Worm (Caenorhabditis elegans) whole organism, L3 larva: ENCODE measurements around the gene cchl-1.

Experiments used
- R02D3.7 ChIP-seq: fragments of 150-350 bp; optimal IDR thresholded peaks from 2 replicates; lab custom pipeline; 2014; ENCODE audit warnings: missing biosample characterization, missing genetic modification characterization
- ZK546.5 ChIP-seq: sonication (generic microtip); optimal IDR thresholded peaks from 2 replicates; lab custom pipeline; 2017; ENCODE audit warnings: missing biosample characterization, missing genetic modification characterization
- aly-2 ChIP-seq: fragments of 150-350 bp; optimal IDR thresholded peaks from 2 replicates; lab custom pipeline; 2014; ENCODE audit warnings: missing biosample characterization, missing genetic modification characterization
- ama-1 ChIP-seq: fragments of 150-350 bp; optimal IDR thresholded peaks from 2 replicates; lab custom pipeline; 2018
- ceh-16 ChIP-seq: sonication (generic microtip); optimal IDR thresholded peaks from 2 replicates; lab custom pipeline; 2017; ENCODE audit warnings: missing biosample characterization, missing genetic modification characterization
- ceh-82 ChIP-seq: fragments of 150-350 bp; optimal IDR thresholded peaks from 2 replicates; lab custom pipeline; 2014; ENCODE audit warnings: missing biosample characterization, missing genetic modification characterization
- daf-12 ChIP-seq: fragments of 150-350 bp; optimal IDR thresholded peaks from 2 replicates; lab custom pipeline; 2014; ENCODE audit warnings: missing biosample characterization, missing genetic modification reagents, missing genetic modification characterization
- egl-27 ChIP-seq: sonication (generic microtip); optimal IDR thresholded peaks from 4 replicates; lab custom pipeline; 2017; ENCODE audit warnings: missing biosample characterization, missing genetic modification reagents, missing genetic modification characterization
- egl-5 ChIP-seq: fragments of 150-350 bp; optimal IDR thresholded peaks from 2 replicates; lab custom pipeline; 2017; ENCODE audit warnings: missing biosample characterization, missing genetic modification reagents, missing genetic modification characterization, inconsistent platforms
- elt-1 ChIP-seq: fragments of 150-350 bp; optimal IDR thresholded peaks from 2 replicates; lab custom pipeline; 2014; ENCODE audit warnings: missing biosample characterization, missing genetic modification characterization
- elt-2 ChIP-seq: sonication (generic microtip); optimal IDR thresholded peaks from 2 replicates; lab custom pipeline; 2016; ENCODE audit warnings: missing genetic modification reagents, mild to moderate bottlenecking, missing genetic modification characterization, missing compliant biosample characterization
- elt-3 ChIP-seq, 3 experiments: fragments of 150-350 bp in 1 of 3; sonication (generic microtip) in 2 of 3; optimal IDR thresholded peaks; 2 replicates in 2 of 3; 4 replicates in 1 of 3; lab custom pipeline; 2014 to 2017; ENCODE audit warnings: missing biosample characterization in 3 of 3, missing genetic modification characterization in 3 of 3
- fkh-10 ChIP-seq: sonication (generic microtip); optimal IDR thresholded peaks from 2 replicates; lab custom pipeline; 2017; ENCODE audit warnings: missing biosample characterization, missing genetic modification reagents, missing genetic modification characterization
- fkh-2 ChIP-seq: fragments of 150-350 bp; optimal IDR thresholded peaks from 2 replicates; lab custom pipeline; 2014; ENCODE audit warnings: missing biosample characterization, missing genetic modification reagents, missing genetic modification characterization
- fos-1 ChIP-seq: fragments of 150-350 bp; optimal IDR thresholded peaks from 2 replicates; lab custom pipeline; 2014; ENCODE audit warnings: missing biosample characterization, missing genetic modification characterization
- hmg-11 ChIP-seq: sonication (generic microtip); optimal IDR thresholded peaks from 2 replicates; lab custom pipeline; 2016; ENCODE audit warnings: missing genetic modification characterization, missing compliant biosample characterization
- jun-1 ChIP-seq: fragments of 150-350 bp; optimal IDR thresholded peaks from 2 replicates; lab custom pipeline; 2014; ENCODE audit warnings: missing biosample characterization, missing genetic modification reagents, missing genetic modification characterization
- lin-15B ChIP-seq: fragments of 150-350 bp; optimal IDR thresholded peaks from 2 replicates; lab custom pipeline; 2014; ENCODE audit warnings: missing biosample characterization, missing genetic modification characterization
- mdl-1 ChIP-seq: fragments of 150-350 bp; optimal IDR thresholded peaks from 2 replicates; lab custom pipeline; 2014; ENCODE audit warnings: missing biosample characterization, missing genetic modification characterization
- mml-1 ChIP-seq: fragments of 150-350 bp; sonication (generic microtip); optimal IDR thresholded peaks from 3 replicates; lab custom pipeline; 2014; ENCODE audit warnings: missing biosample characterization, missing genetic modification characterization
- nhr-11 ChIP-seq: fragments of 150-350 bp; optimal IDR thresholded peaks from 2 replicates; lab custom pipeline; 2014; ENCODE audit warnings: missing biosample characterization, missing genetic modification characterization
- nhr-12 ChIP-seq: fragments of 150-350 bp; optimal IDR thresholded peaks from 2 replicates; lab custom pipeline; 2014; ENCODE audit warnings: missing biosample characterization, missing genetic modification characterization
- nhr-23 ChIP-seq: fragments of 150-350 bp; optimal IDR thresholded peaks from 2 replicates; lab custom pipeline; 2014; ENCODE audit warnings: missing biosample characterization, missing genetic modification reagents, missing genetic modification characterization
- nhr-237 ChIP-seq: fragments of 150-350 bp; optimal IDR thresholded peaks from 2 replicates; lab custom pipeline; 2014; ENCODE audit warnings: missing biosample characterization, missing genetic modification characterization
- nhr-25 ChIP-seq: sonication (generic microtip); optimal IDR thresholded peaks from 2 replicates; lab custom pipeline; 2017; ENCODE audit warnings: missing biosample characterization, missing genetic modification characterization
- nhr-28 ChIP-seq: fragments of 150-350 bp; optimal IDR thresholded peaks from 2 replicates; lab custom pipeline; 2014; ENCODE audit warnings: missing biosample characterization, missing genetic modification characterization
- nhr-67 ChIP-seq: fragments of 150-350 bp; optimal IDR thresholded peaks from 2 replicates; lab custom pipeline; 2014; ENCODE audit warnings: missing biosample characterization, missing genetic modification characterization
- nhr-76 ChIP-seq: fragments of 150-350 bp; sonication (generic microtip); optimal IDR thresholded peaks from 5 replicates; lab custom pipeline; 2014; ENCODE audit warnings: missing biosample characterization, missing genetic modification characterization
- nhr-77 ChIP-seq: fragments of 150-350 bp; optimal IDR thresholded peaks from 2 replicates; lab custom pipeline; 2014; ENCODE audit warnings: missing biosample characterization, missing genetic modification characterization
- pha-4 ChIP-seq: fragments of 150-350 bp; optimal IDR thresholded peaks from 2 replicates; lab custom pipeline; 2014; ENCODE audit warnings: missing biosample characterization, missing genetic modification reagents, missing genetic modification characterization
- pqm-1 ChIP-seq: fragments of 150-350 bp; optimal IDR thresholded peaks from 2 replicates; lab custom pipeline; 2017; ENCODE audit warnings: missing biosample characterization, missing genetic modification characterization, inconsistent platforms
- sea-2 ChIP-seq: fragments of 150-350 bp; sonication (generic microtip); optimal IDR thresholded peaks from 4 replicates; lab custom pipeline; 2014; ENCODE audit warnings: missing biosample characterization, missing genetic modification reagents, missing genetic modification characterization
- skn-1 ChIP-seq: fragments of 150-350 bp; optimal IDR thresholded peaks from 2 replicates; lab custom pipeline; 2014; ENCODE audit warnings: missing biosample characterization, missing genetic modification characterization
- tbx-2 ChIP-seq: sonication (generic microtip); optimal IDR thresholded peaks from 2 replicates; lab custom pipeline; 2016; ENCODE audit warnings: mild to moderate bottlenecking, missing genetic modification characterization, missing compliant biosample characterization
- unc-62 ChIP-seq: fragments of 150-350 bp; sonication (generic microtip); optimal IDR thresholded peaks from 4 replicates; lab custom pipeline; 2014; ENCODE audit warnings: missing biosample characterization, missing genetic modification reagents, missing genetic modification characterization
- ztf-11 ChIP-seq: fragments of 150-350 bp; optimal IDR thresholded peaks from 2 replicates; lab custom pipeline; 2014; ENCODE audit warnings: missing biosample characterization, missing genetic modification characterization
- ztf-4 ChIP-seq: fragments of 150-350 bp; optimal IDR thresholded peaks from 2 replicates; lab custom pipeline; 2014; ENCODE audit warnings: missing biosample characterization, missing genetic modification characterization

Gene cchl-1

DNA sequence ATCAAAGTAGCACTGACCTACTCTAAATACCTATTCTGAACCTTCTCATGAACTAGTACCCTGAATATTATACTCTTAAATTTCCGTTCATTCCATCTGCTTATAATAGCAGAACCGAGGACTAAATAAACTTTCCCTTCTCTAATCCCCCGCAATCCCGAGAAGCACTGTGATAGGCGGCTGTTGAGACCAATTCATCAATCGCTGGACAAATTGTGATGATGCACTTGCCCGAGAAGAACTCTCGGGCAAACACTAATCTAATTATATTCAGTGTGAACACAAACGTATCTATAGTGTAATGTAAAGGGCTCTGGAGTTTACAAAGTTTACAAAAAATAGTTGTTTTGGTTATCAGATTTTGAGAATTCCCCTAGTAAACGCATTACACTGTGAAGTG is 38.7 kb upstream of the cchl-1 start:
- TF ChIP-seq ama-1 (no peak), unc-62 (no peak)

DNA sequence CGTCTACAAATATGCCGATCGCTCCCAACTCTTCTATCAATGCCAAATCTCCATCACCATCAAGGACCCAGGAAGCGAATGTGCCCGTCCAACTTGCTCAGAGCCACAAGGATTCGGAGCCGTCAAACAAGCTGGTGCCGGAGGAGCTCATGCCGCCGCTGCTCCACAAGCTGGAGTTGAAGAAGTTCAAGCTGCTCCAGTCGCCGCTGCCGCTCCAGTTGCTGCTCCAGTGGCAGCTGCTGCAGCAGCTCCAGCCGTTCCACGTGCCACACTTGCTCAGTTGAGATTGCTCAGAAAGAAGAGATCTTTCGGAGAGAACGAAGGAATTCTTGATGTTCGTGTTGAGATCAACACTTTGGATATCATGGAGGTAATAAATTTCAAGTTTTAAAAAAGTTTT is 34.6 kb upstream of the cchl-1 start:
- TF ChIP-seq mml-1 (tag; lab: Kevin White, UChicago) (no peak), ztf-4 (tag; lab: Kevin White, UChicago) (no peak), lin-15B (no peak), elt-2 (tag; lab: Kevin White, UChicago) (no peak), nhr-28 (tag; lab: Kevin White, UChicago) (no peak), tbx-2 (tag; lab: Kevin White, UChicago) (no peak), aly-2 (tag; lab: Kevin White, UChicago) (no peak), nhr-77 (tag; lab: Kevin White, UChicago) (no peak), sea-2 (GFP tag; lab: Kevin White, UChicago) (no peak), pqm-1 (tag; lab: Kevin White, UChicago) (no peak), egl-5 (tag; lab: Kevin White, UChicago) (no peak)

DNA sequence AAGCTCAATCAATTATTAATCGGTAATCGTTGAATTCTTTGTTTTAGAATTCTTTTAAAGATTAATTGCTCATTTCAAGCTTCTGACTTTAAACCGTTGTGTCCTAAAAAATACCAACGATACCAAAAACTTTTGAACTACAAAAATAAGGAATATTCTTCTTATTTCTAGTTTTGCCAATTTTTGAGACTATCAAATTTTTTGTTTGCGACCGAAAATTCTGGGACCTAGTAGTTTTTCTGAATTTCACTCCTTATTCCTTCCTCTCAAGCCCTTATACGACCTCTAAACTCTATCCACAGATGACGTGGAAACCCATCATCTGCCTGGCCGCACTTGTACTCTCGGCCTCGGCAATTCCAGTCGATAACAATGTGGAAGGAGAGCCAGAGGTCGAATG is 32.6 kb upstream of the cchl-1 start, which contains the start of gene cut-1:
cut-1 (plus strand) TSS at position 301 of the 400 bp plus-strand sequence.
- TF ChIP-seq R02D3.7 (tag; lab: Kevin White, UChicago) (no peak), nhr-11 (tag; lab: Kevin White, UChicago) (no peak), ceh-82 (tag; lab: Kevin White, UChicago) (no peak), egl-5 (tag; lab: Kevin White, UChicago) (no peak), mdl-1 (no peak), elt-3 (tag; optimal IDR thresholded peaks at IDR 0.05; lab: Kevin White, UChicago) (no peak), nhr-25 (tag; lab: Kevin White, UChicago) (no peak), fos-1 (tag; lab: Kevin White, UChicago) (no peak), daf-12 (tag; lab: Kevin White, UChicago) (no peak), hmg-11 (tag; lab: Kevin White, UChicago) (no peak), nhr-12 (tag; lab: Kevin White, UChicago) (no peak), jun-1 (tag; lab: Kevin White, UChicago) (no peak), ztf-11 (no peak), mml-1 (tag; lab: Kevin White, UChicago) (no peak), nhr-28 (tag; lab: Kevin White, UChicago) (no peak)

DNA sequence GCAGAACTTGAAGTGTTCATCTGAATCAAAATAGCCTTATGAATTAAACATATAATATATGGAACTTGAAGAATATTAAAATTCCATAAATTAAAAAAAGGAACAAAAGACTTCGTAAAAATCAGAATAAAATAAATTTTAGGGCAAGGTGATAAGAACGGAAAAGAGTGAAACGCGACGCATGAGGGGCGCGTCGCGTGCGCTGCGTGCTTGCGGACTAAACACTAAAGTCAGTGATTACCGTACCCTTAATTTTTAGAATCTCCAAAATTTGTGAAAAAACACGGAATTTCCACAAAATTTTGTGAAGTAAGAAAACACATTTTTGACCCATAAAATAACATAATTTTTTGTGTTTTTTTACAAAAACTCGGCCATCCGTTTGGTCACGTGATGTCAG is 25.0 kb upstream of the cchl-1 start, which contains the start of gene T05B9.1:
T05B9.1 (minus strand) TSS at position 20 of the 400 bp plus-strand sequence.
- TF ChIP-seq nhr-237 (tag; lab: Kevin White, UChicago), result no peak
- no peak for TF ChIP-seq fkh-2 (tag; lab: Kevin White, UChicago)
- no peak for TF ChIP-seq tbx-2 (tag; lab: Kevin White, UChicago)
- TF ChIP-seq pqm-1 (tag; lab: Kevin White, UChicago), result no peak
- TF ChIP-seq ztf-4 (tag; lab: Kevin White, UChicago), result no peak
- TF ChIP-seq nhr-28 (tag; lab: Kevin White, UChicago), result no peak
- TF ChIP-seq pha-4, result no peak
- TF ChIP-seq nhr-12 (tag; lab: Kevin White, UChicago), result no peak
- TF ChIP-seq jun-1 (tag; lab: Kevin White, UChicago), result no peak

DNA sequence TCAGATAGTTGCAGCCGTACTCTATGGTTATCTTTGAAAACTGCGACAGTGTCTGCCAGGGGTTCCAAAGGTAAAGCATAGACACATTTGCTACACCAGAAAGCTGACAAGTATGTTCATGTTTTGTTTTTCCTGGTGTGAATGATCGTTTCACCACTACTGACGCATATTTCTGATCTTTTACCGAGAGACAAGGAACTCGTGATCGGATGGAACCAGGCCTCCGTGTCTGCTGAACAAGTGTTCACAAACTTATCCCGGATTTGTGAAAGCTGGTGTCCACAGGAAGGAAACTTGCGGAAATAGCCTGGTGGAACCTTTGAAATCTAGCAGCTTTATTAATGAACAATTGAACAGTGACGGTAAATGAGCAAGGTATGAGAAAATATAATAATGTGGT is 23.6 kb upstream of the cchl-1 start:
- TF ChIP-seq nhr-77 (tag; lab: Kevin White, UChicago) (no peak), sea-2 (GFP tag; lab: Kevin White, UChicago) (no peak), ceh-16 (tag; lab: Kevin White, UChicago) (no peak), nhr-23 (tag; lab: Kevin White, UChicago) (no peak), ZK546.5 (tag; lab: Kevin White, UChicago) (no peak), nhr-67 (no peak), fkh-10 (GFP tag; lab: Kevin White, UChicago) (no peak), aly-2 (tag; lab: Kevin White, UChicago) (no peak), ama-1 (no peak), skn-1 (tag; lab: Kevin White, UChicago) (no peak), egl-5 (tag; lab: Kevin White, UChicago) (no peak), egl-27 (tag; lab: Kevin White, UChicago) (no peak), R02D3.7 (tag; lab: Kevin White, UChicago) (no peak), ztf-4 (tag; lab: Kevin White, UChicago) (no peak), jun-1 (tag; lab: Kevin White, UChicago) (no peak), nhr-28 (tag; lab: Kevin White, UChicago) (no peak), nhr-76 (tag; lab: Kevin White, UChicago) (no peak), tbx-2 (tag; lab: Kevin White, UChicago) (no peak), lin-15B (no peak), elt-1 (no peak)
- TF ChIP-seq, all 47 proteins: peak for 0
